Worm (Caenorhabditis elegans) whole organism, L4 larva: ENCODE measurements around the gene taf-3.

Experiments used
- aly-2 ChIP-seq: sonication (generic microtip); optimal IDR thresholded peaks from 2 replicates; lab custom pipeline; 2018; ENCODE audit warnings: missing biosample characterization, missing genetic modification characterization
- fos-1 ChIP-seq: fragments of 150-350 bp; optimal IDR thresholded peaks from 2 replicates; lab custom pipeline; 2014; ENCODE audit warnings: missing biosample characterization, missing genetic modification characterization
- jun-1 ChIP-seq: fragments of 150-350 bp; optimal IDR thresholded peaks from 2 replicates; lab custom pipeline; 2014; ENCODE audit warnings: missing biosample characterization, missing genetic modification reagents, missing genetic modification characterization
- lin-39 ChIP-seq: fragments of 150-350 bp; optimal IDR thresholded peaks from 2 replicates; lab custom pipeline; 2014; ENCODE audit warnings: missing biosample characterization, missing genetic modification reagents, missing genetic modification characterization
- nhr-237 ChIP-seq: sonication (generic microtip); optimal IDR thresholded peaks from 2 replicates; lab custom pipeline; 2017; ENCODE audit warnings: missing biosample characterization, missing genetic modification characterization
- unc-130 ChIP-seq: sonication (generic microtip); optimal IDR thresholded peaks from 2 replicates; lab custom pipeline; 2016; ENCODE audit warnings: missing genetic modification reagents, missing genetic modification characterization, missing compliant biosample characterization
- zfp-3 ChIP-seq: fragments of 200-800 bp; sonication (Bioruptor generic); conservative IDR thresholded peaks from 2 replicates; pipeline ENCODE4 v1.3.6; 2022; ENCODE audit warnings: missing genetic modification reagents, missing genetic modification characterization, missing compliant biosample characterization
- ztf-11 ChIP-seq: fragments of 150-350 bp; optimal IDR thresholded peaks from 2 replicates; lab custom pipeline; 2014; ENCODE audit warnings: missing biosample characterization, missing genetic modification characterization

- TF ChIP-seq lin-39 (tag; lab: Kevin White, UChicago) (no peak), fos-1 (tag; lab: Kevin White, UChicago) (no peak), nhr-237 (no peak), jun-1 (tag; lab: Kevin White, UChicago) (no peak), unc-130 (GFP tag; lab: Kevin White, UChicago) (no peak), zfp-3 (GFP tag; lab: Robert Waterston, UW) (no peak), aly-2 (no peak), ztf-11 (no peak)
Observed at ce11 chrX:16381908-16382307, 49.7 kb downstream of the taf-3 start.
